Worm (Caenorhabditis elegans) whole organism, L4 larva: ENCODE data around the gene pifk-1.

Source experiments
- F44E2.7 ChIP-seq: fragments of 200-800 bp; sonication (Bioruptor generic); IDR thresholded peaks from 2 replicates; pipeline ENCODE4 v2.1.2; 2022; ENCODE audit warnings: missing genetic modification characterization, missing compliant biosample characterization
- T20F7.1 ChIP-seq: fragments of 200-800 bp; sonication (Bioruptor generic); optimal IDR thresholded peaks from 2 replicates; lab custom pipeline; 2018; ENCODE audit warnings: mild to moderate bottlenecking, missing genetic modification characterization, missing compliant biosample characterization
- Y5F2A.4 ChIP-seq: fragments of 200-800 bp; sonication (Bioruptor generic); optimal IDR thresholded peaks from 2 replicates; lab custom pipeline; 2018; ENCODE audit warnings: mild to moderate bottlenecking, missing genetic modification characterization, missing compliant biosample characterization
- aly-2 ChIP-seq: sonication (generic microtip); optimal IDR thresholded peaks from 2 replicates; lab custom pipeline; 2018; ENCODE audit warnings: missing biosample characterization, missing genetic modification characterization
- ceh-20 ChIP-seq: fragments of 200-800 bp; sonication (Bioruptor generic); IDR thresholded peaks from 2 replicates; pipeline ENCODE4 v1.3.6; 2022; ENCODE audit warnings: missing genetic modification reagents, missing genetic modification characterization, missing compliant biosample characterization
- ceh-32 ChIP-seq: sonication (generic microtip); optimal IDR thresholded peaks from 2 replicates; lab custom pipeline; 2016; ENCODE audit warnings: mild to moderate bottlenecking, missing genetic modification characterization, missing compliant biosample characterization; ENCODE audit not compliant: poor library complexity
- ceh-44 ChIP-seq: fragments of 200-800 bp; sonication (Bioruptor generic); IDR thresholded peaks from 2 replicates; pipeline ENCODE4 v1.3.6; 2022; ENCODE audit warnings: missing genetic modification reagents, missing genetic modification characterization, missing compliant biosample characterization
- ceh-82 ChIP-seq: sonication (generic microtip); optimal IDR thresholded peaks from 2 replicates; lab custom pipeline; 2017; ENCODE audit warnings: missing biosample characterization, missing genetic modification characterization
- ctbp-1 ChIP-seq: fragments of 200-800 bp; sonication (Bioruptor generic); IDR thresholded peaks from 2 replicates; pipeline ENCODE4 v1.3.6; 2022; ENCODE audit warnings: missing genetic modification reagents, missing genetic modification characterization, missing compliant biosample characterization
- daf-12 ChIP-seq: fragments of 150-350 bp; optimal IDR thresholded peaks from 2 replicates; lab custom pipeline; 2014; ENCODE audit warnings: missing biosample characterization, missing genetic modification reagents, missing genetic modification characterization
- daf-16 ChIP-seq, 3 experiments: sonication (generic microtip); optimal IDR thresholded peaks; 2 replicates each; lab custom pipeline; 2016 to 2017; ENCODE audit warnings: missing genetic modification characterization in 3 of 3, missing genetic modification reagents in 3 of 3, mild to moderate bottlenecking in 2 of 3, missing compliant biosample characterization in 2 of 3, missing biosample characterization in 1 of 3, moderate library complexity in 1 of 3
- dmd-6 ChIP-seq: fragments of 200-800 bp; sonication (Bioruptor generic); IDR thresholded peaks from 2 replicates; pipeline ENCODE4 v1.3.6; 2022; ENCODE audit warnings: missing genetic modification reagents, missing genetic modification characterization, missing compliant biosample characterization
- dmd-8 ChIP-seq: fragments of 200-800 bp; sonication (Bioruptor generic); IDR thresholded peaks from 2 replicates; pipeline ENCODE4 v1.3.6; 2022; ENCODE audit warnings: missing genetic modification characterization, missing compliant biosample characterization
- dve-1 ChIP-seq: sonication (generic microtip); optimal IDR thresholded peaks from 2 replicates; lab custom pipeline; 2017; ENCODE audit warnings: antibody characterized with exemption, mild to moderate bottlenecking, missing genetic modification characterization, missing compliant biosample characterization; ENCODE audit not compliant: insufficient read depth
- egl-27 ChIP-seq: sonication (generic microtip); optimal IDR thresholded peaks from 3 replicates; lab custom pipeline; 2017; ENCODE audit warnings: missing biosample characterization, missing genetic modification reagents, missing genetic modification characterization
- hif-1 ChIP-seq, 2 experiments: sonication (generic microtip); optimal IDR thresholded peaks; 2 replicates each; lab custom pipeline; 2016 to 2017; ENCODE audit warnings: missing compliant biosample characterization in 2 of 2, missing genetic modification characterization in 2 of 2, missing genetic modification reagents in 2 of 2, missing genotype in 2 of 2, mild to moderate bottlenecking in 1 of 2
- hlh-11 ChIP-seq: fragments of 200-800 bp; sonication (Bioruptor generic); optimal IDR thresholded peaks from 2 replicates; lab custom pipeline; 2018; ENCODE audit warnings: mild to moderate bottlenecking, missing genetic modification characterization, missing compliant biosample characterization
- hlh-30 ChIP-seq: sonication (generic microtip); optimal IDR thresholded peaks from 2 replicates; lab custom pipeline; 2017; ENCODE audit warnings: antibody characterized with exemption, mild to moderate bottlenecking, missing genetic modification characterization, missing compliant biosample characterization; ENCODE audit not compliant: insufficient read depth
- lim-7 ChIP-seq: fragments of 200-800 bp; sonication (Bioruptor generic); IDR thresholded peaks from 2 replicates; pipeline ENCODE4 v1.3.6; 2022; ENCODE audit warnings: missing genetic modification characterization, missing compliant biosample characterization
- lin-13 ChIP-seq: fragments of 150-350 bp; optimal IDR thresholded peaks from 2 replicates; lab custom pipeline; 2014; ENCODE audit warnings: missing biosample characterization, missing genetic modification reagents, missing genetic modification characterization
- lsy-2 ChIP-seq, 2 experiments: fragments of 150-350 bp in 1 of 2; sonication (generic microtip) in 1 of 2; optimal IDR thresholded peaks; 2 replicates each; lab custom pipeline; 2014 to 2017; ENCODE audit warnings: missing biosample characterization in 2 of 2, missing genetic modification characterization in 2 of 2
- madf-5 ChIP-seq, 2 experiments: fragments of 200-800 bp; sonication (Bioruptor generic); IDR thresholded peaks; 2 replicates each; pipeline ENCODE4 v1.3.6; 2022; ENCODE audit warnings: missing compliant biosample characterization in 2 of 2, missing genetic modification characterization in 2 of 2
- mdl-1 ChIP-seq, 2 experiments: fragments of 150-350 bp in 1 of 2; sonication (generic microtip) in 1 of 2; optimal IDR thresholded peaks; 2 replicates each; lab custom pipeline; 2014 to 2017; ENCODE audit warnings: missing biosample characterization in 2 of 2, missing genetic modification characterization in 2 of 2
- mdt-29 ChIP-seq: fragments of 200-800 bp; sonication (Bioruptor generic); IDR thresholded peaks from 2 replicates; pipeline ENCODE4 v1.3.6; 2022; ENCODE audit warnings: missing genetic modification reagents, missing genetic modification characterization, missing compliant biosample characterization
- nhr-28 ChIP-seq: fragments of 150-350 bp; optimal IDR thresholded peaks from 2 replicates; lab custom pipeline; 2014; ENCODE audit warnings: missing biosample characterization, missing genetic modification characterization
- nhr-76 ChIP-seq: fragments of 150-350 bp; optimal IDR thresholded peaks from 2 replicates; lab custom pipeline; 2014; ENCODE audit warnings: missing biosample characterization, missing genetic modification characterization
- nhr-77 ChIP-seq: fragments of 150-350 bp; optimal IDR thresholded peaks from 2 replicates; lab custom pipeline; 2014; ENCODE audit warnings: missing biosample characterization, missing genetic modification characterization
- php-3 ChIP-seq: fragments of 200-800 bp; sonication (Bioruptor generic); IDR thresholded peaks from 2 replicates; pipeline ENCODE4 v1.3.6; 2022; ENCODE audit warnings: missing genetic modification reagents, missing genetic modification characterization, missing compliant biosample characterization
- pqm-1 ChIP-seq: sonication (generic microtip); optimal IDR thresholded peaks from 2 replicates; lab custom pipeline; 2017; ENCODE audit warnings: missing biosample characterization, missing genetic modification characterization
- sdz-12 ChIP-seq: fragments of 200-800 bp; sonication (Bioruptor generic); optimal IDR thresholded peaks from 2 replicates; lab custom pipeline; 2018; ENCODE audit warnings: mild to moderate bottlenecking, missing genetic modification characterization, missing compliant biosample characterization
- set-16 ChIP-seq: fragments of 200-800 bp; sonication (Bioruptor generic); IDR thresholded peaks from 2 replicates; pipeline ENCODE4 v1.3.6; 2022; ENCODE audit warnings: missing genetic modification reagents, missing genetic modification characterization, missing compliant biosample characterization
- snpc-4 ChIP-seq: fragments of 150-350 bp; optimal IDR thresholded peaks from 2 replicates; lab custom pipeline; 2014; ENCODE audit warnings: missing biosample characterization, missing genetic modification characterization
- spr-3 ChIP-seq: fragments of 200-800 bp; sonication (Bioruptor generic); optimal IDR thresholded peaks from 2 replicates; lab custom pipeline; 2018; ENCODE audit warnings: mild to moderate bottlenecking, missing genetic modification characterization, missing compliant biosample characterization
- tra-1 ChIP-seq: fragments of 200-800 bp; sonication (Bioruptor generic); IDR thresholded peaks from 2 replicates; pipeline ENCODE4 v1.3.6; 2022; ENCODE audit warnings: missing genetic modification reagents, missing genetic modification characterization, missing compliant biosample characterization
- unc-62 ChIP-seq, 3 experiments: fragments of 150-350 bp in 1 of 3; sonication (generic microtip); optimal IDR thresholded peaks in 2 of 3; peaks in 1 of 3; 1 replicate in 1 of 3; 2 replicates in 2 of 3; lab custom pipeline; 2014 to 2017; ENCODE audit warnings: missing biosample characterization in 3 of 3, missing genetic modification characterization in 3 of 3, missing genetic modification reagents in 3 of 3, missing genotype in 1 of 3
- zfp-2 ChIP-seq: sonication (generic microtip); optimal IDR thresholded peaks from 2 replicates; lab custom pipeline; 2016; ENCODE audit warnings: mild to moderate bottlenecking, missing genetic modification characterization, missing compliant biosample characterization

The pifk-1 gene

ce11 chrX:945669-946068, 21.4 kb upstream of the pifk-1 start (continued):
- TF ChIP-seq snpc-4 (no peak), madf-5 (GFP tag; IDR thresholded peaks at IDR 0.05; lab: Robert Waterston, UW) (no peak), tra-1 (GFP tag; lab: Robert Waterston, UW) (peak; percentile 61), ceh-20 (GFP tag; lab: Robert Waterston, UW) (0 out of 2 replicates have a peak, but pooled peaks have one; percentile 32), T20F7.1 (no peak)

- TF ChIP-seq tra-1 (GFP tag; lab: Robert Waterston, UW), result 0 out of 2 replicates have a peak, but pooled peaks have one; percentile 42
- peak; percentile 32; the same call in 1 of the 2 replicates for TF ChIP-seq lim-7 (GFP tag; lab: Robert Waterston, UW)
- peak; percentile 44; the same call in 1 of the 2 replicates for TF ChIP-seq set-16 (GFP tag; lab: Robert Waterston, UW)
- TF ChIP-seq dmd-8 (GFP tag; lab: Robert Waterston, UW), result peak; percentile 58; the same call in 1 of the 2 replicates
- peak; percentile 78; the same call in 1 of the 2 replicates for TF ChIP-seq F44E2.7 (GFP tag; lab: Robert Waterston, UW)
Observed at ce11 chrX:943698-944097, 19.4 kb upstream of the pifk-1 start.

ce11 chrX:938269-938883, 14.1 kb upstream of the pifk-1 start, which contains the start of gene F53H8.3:
Gene F53H8.3 (plus strand): TSS chrX:938543.
- TF ChIP-seq pqm-1, result peak; percentile 85
- TF ChIP-seq php-3 (GFP tag; lab: Robert Waterston, UW), result no peak
- no peak for TF ChIP-seq unc-62 (GFP tag; optimal IDR thresholded peaks at IDR 0.05 in 1 of 2; lab: Kevin White, UChicago)
- TF ChIP-seq unc-62 (tag; optimal IDR thresholded peaks at IDR 0.05; lab: Kevin White, UChicago), result no peak
- TF ChIP-seq egl-27 (tag; lab: Kevin White, UChicago), result no peak
- peak; percentile 6; the same call in 1 of the 2 replicates for TF ChIP-seq dmd-6
- no peak for TF ChIP-seq mdl-1 (tag; optimal IDR thresholded peaks at IDR 0.05; lab: Kevin White, UChicago)
- TF ChIP-seq daf-12 (tag; lab: Kevin White, UChicago), result no peak
- TF ChIP-seq mdt-29, result no peak
- no peak for TF ChIP-seq T20F7.1
- peak; percentile 22 for TF ChIP-seq nhr-28 (tag; lab: Kevin White, UChicago)
- no peak for TF ChIP-seq lin-13 (GFP tag; lab: Kevin White, UChicago)
- no peak for TF ChIP-seq spr-3 (GFP tag; lab: Kevin White, UChicago)
- TF ChIP-seq Y5F2A.4 (GFP tag; lab: Kevin White, UChicago), result no peak
- peak; percentile 24 for TF ChIP-seq hlh-11 (tag; lab: Kevin White, UChicago)
- TF ChIP-seq ceh-44 (GFP tag; lab: Robert Waterston, UW), result no peak
- no peak for TF ChIP-seq zfp-2 (tag; lab: Kevin White, UChicago)
- TF ChIP-seq hif-1 (tag; optimal IDR thresholded peaks at IDR 0.05; lab: Kevin White, UChicago), result no peak
- TF ChIP-seq hlh-30, result no peak
- TF ChIP-seq lim-7 (GFP tag; lab: Robert Waterston, UW), result no peak
- no peak for TF ChIP-seq ceh-32
- TF ChIP-seq aly-2 (tag; lab: Kevin White, UChicago), result no peak
- TF ChIP-seq nhr-77 (tag; lab: Kevin White, UChicago), result no peak
- peak; percentile 50 for TF ChIP-seq dve-1 (tag; lab: Kevin White, UChicago)
- TF ChIP-seq daf-16 (GFP tag; optimal IDR thresholded peaks at IDR 0.05; lab: Kevin White, UChicago), result no peak
- peak; percentile 73 for TF ChIP-seq daf-16 (tag; optimal IDR thresholded peaks at IDR 0.05; lab: Kevin White, UChicago)
- no peak for TF ChIP-seq sdz-12 (GFP tag; lab: Kevin White, UChicago)
- no peak for TF ChIP-seq ceh-82
- TF ChIP-seq nhr-76 (tag; lab: Kevin White, UChicago), result no peak
- no peak for TF ChIP-seq lsy-2 (tag; optimal IDR thresholded peaks at IDR 0.05; lab: Kevin White, UChicago)
- TF ChIP-seq ctbp-1 (GFP tag; lab: Robert Waterston, UW), result no peak
- TF ChIP-seq F44E2.7 (GFP tag; lab: Robert Waterston, UW), result no peak
